Worm (Caenorhabditis elegans): ENCODE measurements around the gene nas-10.

The nas-10 gene

DNA sequence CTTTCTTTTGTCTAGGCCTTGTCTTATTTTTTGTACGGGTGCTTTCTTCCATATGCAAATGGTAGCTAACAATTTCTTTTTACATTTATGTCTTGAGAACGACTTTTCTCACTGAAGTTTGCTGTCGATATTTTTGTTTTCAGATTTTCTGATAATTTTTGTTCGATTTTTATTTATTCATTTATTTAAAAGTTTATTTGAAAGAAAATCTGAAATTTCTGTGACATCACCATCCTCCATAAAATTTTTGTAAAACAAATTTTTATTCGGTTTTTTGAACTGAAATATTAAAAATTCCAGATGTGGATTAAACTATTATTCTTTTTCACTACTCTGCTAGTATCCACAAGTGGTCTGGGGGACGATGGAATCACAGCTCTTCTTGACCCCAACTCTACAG, 9.5 kb downstream of the nas-10 start, which contains the start of gene pbo-4:
Gene pbo-4 (plus strand): TSS at position 301 of the 400 bp plus-strand sequence.
- TF ChIP-seq dao-5 (tag; optimal IDR thresholded peaks at IDR 0.05), result no peak
- TF ChIP-seq him-1 (tag; optimal IDR thresholded peaks at IDR 0.05), result no peak
- TF ChIP-seq W03F9.2 (tag; optimal IDR thresholded peaks at IDR 0.05), result no peak

DNA sequence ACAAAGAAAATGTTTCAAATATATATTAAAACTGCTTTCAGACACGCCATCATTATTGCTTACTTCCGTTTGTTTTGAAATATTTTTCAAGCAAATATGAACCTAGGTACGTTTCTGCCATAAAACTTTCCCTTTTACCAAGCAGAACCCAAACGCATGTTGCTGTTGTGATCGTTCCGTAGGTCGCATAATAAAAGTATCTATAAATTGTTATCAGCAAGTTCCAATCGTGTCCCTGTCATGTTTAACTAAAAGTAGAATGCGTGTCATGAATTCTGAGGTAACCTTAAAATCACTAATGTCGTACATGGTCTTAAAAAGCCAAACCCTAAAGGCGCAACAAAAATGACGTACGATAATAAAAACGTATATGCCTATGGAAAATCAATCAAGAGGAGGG, 11.4 kb downstream of the nas-10 start:
- TF ChIP-seq W03F9.2 (tag; optimal IDR thresholded peaks at IDR 0.05) (no peak), him-1 (tag; optimal IDR thresholded peaks at IDR 0.05) (no peak), dao-5 (tag; optimal IDR thresholded peaks at IDR 0.05) (no peak)

DNA sequence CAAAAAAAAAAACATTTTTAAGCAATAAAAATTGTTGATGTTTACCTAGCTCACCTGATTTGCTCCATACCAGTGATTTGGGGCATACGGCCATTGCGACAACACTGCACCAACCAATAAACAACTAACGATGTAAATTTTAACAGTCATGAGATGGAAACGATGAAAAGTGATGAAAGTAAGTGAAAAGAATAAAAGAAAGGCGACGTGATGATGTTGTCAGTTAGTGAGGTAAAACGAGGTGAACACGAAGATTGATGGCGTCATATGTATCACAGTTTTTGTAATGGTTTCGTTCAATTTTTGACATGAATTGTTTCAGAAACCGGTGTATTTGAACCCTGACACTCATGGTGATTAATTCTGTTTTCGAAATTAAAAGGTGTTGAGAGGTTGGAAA, 12.1 kb downstream of the nas-10 start, which contains the start of gene K09C8.7:
Gene K09C8.7 (minus strand): TSS at position 226 of the 400 bp plus-strand sequence.
- TF ChIP-seq him-1 (tag; optimal IDR thresholded peaks at IDR 0.05) (no peak), dao-5 (tag; optimal IDR thresholded peaks at IDR 0.05) (no peak), W03F9.2 (tag; optimal IDR thresholded peaks at IDR 0.05) (no peak)

DNA sequence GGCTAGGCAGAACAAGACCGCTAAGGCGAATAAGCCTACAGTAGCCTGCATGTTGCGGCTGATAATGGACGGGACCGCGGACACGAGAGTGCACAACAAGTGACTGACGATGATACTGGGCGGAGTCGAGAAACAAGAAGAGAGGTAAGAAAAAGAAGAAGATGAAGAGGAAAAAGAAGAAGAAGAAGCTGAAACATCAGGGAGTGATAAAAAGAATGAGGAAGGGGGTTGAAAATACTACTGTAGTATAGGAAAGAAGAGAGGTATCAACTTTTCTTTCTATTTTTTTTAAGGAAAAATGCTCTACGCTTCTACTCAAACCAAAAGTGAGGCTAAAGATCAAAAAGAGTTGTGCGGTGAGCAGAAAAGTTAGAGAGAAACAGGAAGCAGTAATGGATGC, 14.5 kb downstream of the nas-10 start, which contains the start of gene T21B6.3:
Gene T21B6.3 (minus strand): TSS at position 101 of the 400 bp plus-strand sequence.
- TF ChIP-seq W03F9.2 (tag; optimal IDR thresholded peaks at IDR 0.05) (no peak), dao-5 (tag; optimal IDR thresholded peaks at IDR 0.05) (no peak), him-1 (tag; optimal IDR thresholded peaks at IDR 0.05) (no peak)

DNA sequence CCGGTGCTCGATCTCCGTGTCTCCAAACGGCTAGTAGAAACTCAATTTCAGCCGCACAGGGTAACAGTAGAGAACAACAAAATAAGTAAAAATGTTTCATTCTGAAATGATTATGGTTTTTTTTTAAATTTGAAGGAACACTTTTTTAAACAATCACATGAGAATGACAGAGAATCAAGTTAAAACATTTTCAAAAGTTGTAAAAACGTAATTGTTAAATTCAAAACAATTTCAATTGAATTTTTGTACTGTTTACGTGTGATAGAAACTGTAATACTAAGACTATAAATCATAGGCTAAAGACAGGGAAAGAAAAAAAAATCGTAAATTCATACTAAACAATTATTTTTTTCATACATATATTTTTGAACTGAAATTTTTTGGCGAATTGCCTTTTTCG, 22.0 kb downstream of the nas-10 start, which contains the start of gene pho-7:
Gene pho-7 (minus strand): TSS at position 101 of the 400 bp plus-strand sequence.
- TF ChIP-seq dao-5 (tag; optimal IDR thresholded peaks at IDR 0.05), result no peak

DNA sequence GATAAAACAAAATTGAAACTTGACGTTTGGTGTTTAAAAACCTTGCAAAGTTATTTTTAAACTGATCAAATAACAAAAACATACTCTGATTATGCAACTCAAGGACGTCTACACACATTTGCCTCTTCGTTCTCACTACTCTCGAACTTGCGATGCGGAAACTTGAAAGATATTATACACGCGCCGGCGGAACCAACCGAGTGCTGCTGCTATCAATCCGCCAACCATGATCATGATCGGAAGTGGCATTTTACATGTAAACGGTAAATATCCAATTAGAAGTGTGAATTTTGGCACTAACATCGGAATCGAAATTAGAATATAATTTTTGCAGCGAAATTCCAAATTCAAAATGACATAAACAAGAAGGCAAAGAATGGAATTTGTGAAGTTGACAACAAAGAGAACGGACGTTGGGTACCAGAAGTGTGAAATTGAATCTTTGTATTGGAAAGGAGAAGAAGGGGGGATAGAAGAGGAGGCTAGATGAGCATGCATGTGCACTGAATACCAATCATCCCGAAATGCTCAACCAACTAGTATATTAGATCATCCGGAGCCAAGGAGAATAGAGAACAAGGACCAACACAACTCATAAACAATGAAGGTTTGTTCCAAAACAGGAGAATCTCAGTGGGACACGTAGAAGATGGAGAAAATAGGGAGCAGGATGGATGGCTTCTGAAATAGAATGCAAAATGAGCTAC, 29.8 kb downstream of the nas-10 start:
- TF ChIP-seq dao-5 (tag; optimal IDR thresholded peaks at IDR 0.05) (no peak), him-1 (tag; optimal IDR thresholded peaks at IDR 0.05) (no peak), W03F9.2 (tag; optimal IDR thresholded peaks at IDR 0.05) (no peak)

DNA sequence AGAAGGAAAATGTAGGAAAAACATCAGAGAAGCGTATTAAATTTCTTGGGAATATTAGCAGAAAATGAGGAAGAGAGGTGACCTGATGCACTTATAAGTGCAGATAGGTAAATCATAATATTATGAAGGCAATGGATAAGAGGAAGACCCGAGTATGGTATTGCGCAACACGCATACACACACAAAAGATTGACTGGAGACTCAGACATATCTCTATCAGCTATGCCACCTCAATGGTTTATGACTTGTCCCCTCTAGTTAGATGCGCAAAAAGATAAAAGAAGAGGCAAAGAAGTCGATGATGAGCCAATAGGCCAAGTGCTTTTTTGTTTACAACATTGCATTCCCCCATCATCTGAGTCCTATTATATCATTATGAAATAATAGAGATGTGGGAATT, 31.2 kb downstream of the nas-10 start:
- no peak for TF ChIP-seq dao-5 (tag; optimal IDR thresholded peaks at IDR 0.05)
- TF ChIP-seq him-1 (tag; optimal IDR thresholded peaks at IDR 0.05), result no peak

DNA sequence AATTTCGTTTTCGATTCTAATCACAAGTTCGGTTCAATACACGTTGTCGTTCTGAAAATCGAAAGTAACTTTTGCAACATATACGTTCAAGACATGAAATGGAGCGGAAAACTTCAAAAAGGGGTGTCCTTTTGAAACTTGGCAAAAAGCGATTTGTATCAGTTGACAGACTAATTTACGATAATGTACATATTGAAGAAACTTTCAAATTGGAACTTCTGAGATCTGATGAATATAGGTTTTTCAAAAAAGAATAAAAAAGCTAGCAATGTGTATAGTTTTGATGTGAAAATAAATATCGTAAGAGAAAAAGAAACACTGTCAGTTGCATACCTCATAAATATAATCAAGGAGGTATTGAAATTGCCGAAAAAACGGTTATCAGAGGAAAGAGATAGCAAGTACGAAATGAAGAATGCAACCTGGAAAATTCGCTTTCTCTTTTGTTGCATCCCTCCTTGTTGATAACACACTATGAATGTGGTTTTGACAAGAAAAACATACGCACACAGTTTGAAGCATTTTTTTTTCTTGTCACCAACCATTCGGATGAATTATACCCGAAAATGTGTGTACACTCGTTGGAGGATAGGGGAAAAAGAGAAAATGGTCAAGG, 34.2 kb downstream of the nas-10 start, which contains the start of gene dgn-1:
Gene dgn-1 (minus strand): TSS at position 51 of the 616 bp plus-strand sequence.
- TF ChIP-seq him-1 (tag; optimal IDR thresholded peaks at IDR 0.05) (no peak), dao-5 (tag; optimal IDR thresholded peaks at IDR 0.05) (no peak), W03F9.2 (tag; optimal IDR thresholded peaks at IDR 0.05) (no peak)

DNA sequence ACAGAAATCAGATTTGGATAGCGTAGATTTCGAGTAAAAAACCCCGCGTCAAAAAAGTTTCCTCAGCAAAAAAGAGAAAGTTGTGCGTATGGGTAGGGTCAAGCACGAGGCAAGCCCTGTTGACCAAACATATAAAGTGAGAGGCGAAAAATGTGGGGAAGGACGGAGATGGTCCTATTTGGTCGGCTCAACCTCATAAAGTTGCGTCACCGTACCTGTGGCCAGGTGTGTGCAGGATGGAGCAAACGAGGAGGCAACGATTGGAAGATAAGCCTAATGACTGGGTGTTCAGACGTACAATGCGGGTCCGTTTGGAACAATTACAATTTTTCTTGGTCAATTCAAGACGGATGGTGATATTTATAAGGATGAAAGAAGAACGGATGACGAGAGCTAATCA, 36.2 kb downstream of the nas-10 start:
- TF ChIP-seq him-1 (tag; optimal IDR thresholded peaks at IDR 0.05) (no peak), dao-5 (tag; optimal IDR thresholded peaks at IDR 0.05) (no peak), W03F9.2 (tag; optimal IDR thresholded peaks at IDR 0.05) (no peak)

DNA sequence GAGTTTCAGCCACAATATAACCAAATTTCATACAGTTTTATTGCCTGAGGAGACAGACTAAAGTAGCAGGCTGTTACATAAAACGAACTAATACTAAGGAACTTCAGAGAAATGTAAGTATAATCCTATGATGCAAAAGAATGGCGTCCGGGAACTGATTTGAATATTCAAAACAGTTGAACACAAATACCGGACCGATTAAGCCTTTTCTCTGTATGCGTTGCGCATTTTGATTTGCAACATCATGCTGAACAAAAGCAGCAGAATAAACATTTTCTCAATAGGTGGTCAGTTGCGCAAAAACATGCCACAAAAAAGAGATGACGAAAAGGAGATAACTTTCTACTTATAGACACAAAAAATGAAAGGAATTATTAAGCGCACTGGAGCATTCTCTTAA, 39.3 kb downstream of the nas-10 start:
- TF ChIP-seq dao-5 (tag; optimal IDR thresholded peaks at IDR 0.05) (no peak), him-1 (tag; optimal IDR thresholded peaks at IDR 0.05) (no peak), W03F9.2 (tag; optimal IDR thresholded peaks at IDR 0.05) (no peak)

DNA sequence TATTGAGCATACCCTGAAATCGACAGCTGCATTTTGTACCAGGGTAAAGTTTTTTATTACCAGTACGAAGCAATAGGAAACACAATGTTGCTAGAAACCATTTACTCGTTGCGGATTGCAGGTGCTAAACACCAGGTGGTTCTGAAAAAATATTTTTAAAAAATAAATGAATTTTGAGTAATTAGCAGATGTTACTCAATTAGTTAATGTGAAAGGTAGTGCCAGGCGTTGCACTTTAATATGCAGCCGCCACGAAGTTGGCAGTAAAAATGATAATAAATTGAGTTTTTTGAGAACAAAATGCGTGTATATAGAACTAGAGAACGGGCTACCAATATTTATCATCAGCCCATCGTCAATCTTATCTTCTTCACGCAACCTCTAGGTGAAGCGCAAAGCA, 43.7 kb downstream of the nas-10 start, which contains the start of gene nstp-9:
Gene nstp-9 (minus strand): TSS at position 101 of the 400 bp plus-strand sequence.
- TF ChIP-seq W03F9.2 (tag; optimal IDR thresholded peaks at IDR 0.05) (no peak), dao-5 (tag; optimal IDR thresholded peaks at IDR 0.05) (no peak), him-1 (tag; optimal IDR thresholded peaks at IDR 0.05) (no peak)

DNA sequence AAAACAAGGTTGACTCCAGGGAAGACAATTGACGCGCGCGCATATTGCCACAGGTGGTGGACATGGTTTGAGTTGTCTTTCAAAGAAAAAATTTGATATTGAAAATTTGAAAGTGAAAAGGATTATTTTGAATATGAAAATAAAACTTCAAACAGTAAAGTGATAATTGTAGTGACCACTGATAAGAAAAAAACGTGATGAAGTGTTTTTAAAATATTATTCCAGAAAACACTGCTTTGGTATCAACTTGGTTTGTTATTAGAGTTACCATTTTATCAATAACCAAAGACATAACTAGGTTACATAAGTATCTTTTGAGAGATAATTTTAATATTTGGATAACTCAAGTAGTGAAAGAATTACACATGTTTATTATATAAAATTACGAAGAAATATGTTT, 47.1 kb downstream of the nas-10 start:
- no peak for TF ChIP-seq dao-5 (tag; optimal IDR thresholded peaks at IDR 0.05)
- no peak for TF ChIP-seq him-1 (tag; optimal IDR thresholded peaks at IDR 0.05)
- no peak for TF ChIP-seq W03F9.2 (tag; optimal IDR thresholded peaks at IDR 0.05)

DNA sequence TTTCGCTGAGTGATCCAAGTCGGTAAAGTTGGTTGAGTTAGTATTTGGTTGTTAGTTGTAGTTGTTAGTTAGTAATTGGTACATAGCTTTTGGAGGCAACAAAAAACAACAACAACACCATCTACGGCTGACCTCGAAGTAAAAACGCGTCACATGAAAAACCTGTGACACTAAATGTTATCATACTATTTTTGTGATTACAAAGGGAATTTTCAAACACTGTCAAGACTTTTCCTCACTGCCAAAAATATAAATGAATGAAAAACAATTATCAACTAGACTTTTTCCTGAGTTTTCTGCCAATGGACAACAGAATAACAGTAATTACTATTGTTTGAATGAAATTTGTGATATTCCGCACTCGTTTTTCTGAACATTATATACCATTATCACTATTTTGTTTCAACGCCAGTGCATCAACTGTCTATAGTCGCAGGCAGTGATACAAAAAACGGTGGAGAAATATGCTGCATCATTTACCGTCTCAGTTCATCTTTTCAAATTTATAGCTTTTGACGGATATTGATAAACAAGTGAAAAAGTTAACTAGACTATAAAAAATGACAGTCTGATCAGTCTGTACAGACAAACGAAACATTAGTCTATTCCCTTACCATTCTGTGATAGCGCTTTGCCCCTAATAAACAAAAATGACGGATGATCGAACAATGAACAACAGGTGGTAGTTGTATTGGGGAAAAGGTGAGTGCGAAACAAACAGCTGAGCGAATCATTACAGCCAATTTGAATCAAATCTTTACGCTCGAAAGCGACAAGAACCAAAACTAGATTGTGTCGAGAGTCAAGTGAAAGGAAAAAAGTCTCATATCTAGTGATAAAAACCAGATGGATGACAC, 48.7 kb downstream of the nas-10 start:
- no peak for TF ChIP-seq dao-5 (tag; optimal IDR thresholded peaks at IDR 0.05)
- no peak for TF ChIP-seq W03F9.2 (tag; optimal IDR thresholded peaks at IDR 0.05)
- TF ChIP-seq him-1 (tag; optimal IDR thresholded peaks at IDR 0.05), result no peak

DNA sequence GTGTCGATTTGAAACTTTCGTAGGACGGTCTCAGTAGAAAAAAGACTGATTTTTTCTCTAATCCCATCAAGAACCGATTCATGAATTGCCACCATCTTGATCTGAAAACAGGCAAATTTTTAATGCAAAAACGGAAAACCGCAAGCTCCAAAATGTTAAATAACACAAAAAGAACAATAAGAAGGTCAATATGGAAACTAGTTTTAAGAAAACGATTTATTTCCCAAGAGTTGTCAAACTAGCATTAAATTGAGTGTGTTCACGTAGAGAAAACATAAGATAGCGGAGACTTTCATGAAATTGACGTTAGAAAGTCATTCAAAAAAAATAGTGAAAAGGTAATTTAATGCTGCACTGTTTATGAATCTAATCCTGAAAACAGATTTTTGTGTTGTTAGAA, 49.3 kb downstream of the nas-10 start, which contains the start of gene F47B10.9:
Gene F47B10.9 (minus strand): TSS at position 101 of the 400 bp plus-strand sequence.
- TF ChIP-seq him-1 (tag; optimal IDR thresholded peaks at IDR 0.05) (no peak), W03F9.2 (tag; optimal IDR thresholded peaks at IDR 0.05) (no peak), dao-5 (tag; optimal IDR thresholded peaks at IDR 0.05) (no peak)

Measured in whole organism, L4/young adult.